Worm (Caenorhabditis elegans): ENCODE measurements around the gene sfxn-2.

sfxn-2 gene

ce11 chrX:7958203-7958602 is at the start of gene sfxn-2:
Gene sfxn-2 (minus strand): TSS chrX:7958303.
- no peak for TF ChIP-seq efl-1 (optimal IDR thresholded peaks at IDR 0.05)
- peak in 1 of 2 experiments; percentile 32 for TF ChIP-seq efl-1 (GFP tag; optimal IDR thresholded peaks at IDR 0.05 in 1 of 2)
- no peak for TF ChIP-seq grh-1 (GFP tag; IDR thresholded peaks at IDR 0.05)

DNA sequence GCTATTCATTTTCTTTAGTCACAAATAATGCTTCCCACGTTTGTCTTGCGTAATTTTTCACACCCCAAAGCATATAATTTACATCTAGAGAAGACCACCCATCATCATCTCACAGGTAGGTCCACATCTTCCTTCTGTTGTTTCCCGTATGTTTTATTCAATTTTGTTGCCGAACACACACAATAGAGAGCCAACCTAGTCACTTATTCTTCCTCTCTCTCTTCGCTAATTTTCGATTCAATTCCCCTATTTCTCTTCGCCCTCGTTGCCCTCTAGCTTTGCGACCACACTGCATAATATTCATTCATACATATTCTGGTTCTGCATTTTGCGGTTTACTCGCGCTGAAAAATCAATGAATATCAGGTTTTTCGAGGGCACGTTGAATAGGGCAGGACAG is 47.9 kb upstream of the sfxn-2 start:
- TF ChIP-seq tbx-2 (tag; optimal IDR thresholded peaks at IDR 0.05) = no peak
- no peak for TF ChIP-seq aha-1 (tag; optimal IDR thresholded peaks at IDR 0.05)
- no peak for TF ChIP-seq isw-1 (GFP tag; IDR thresholded peaks at IDR 0.05)
- TF ChIP-seq irx-1 (tag; optimal IDR thresholded peaks at IDR 0.05) = no peak
- TF ChIP-seq nhr-77 (tag; optimal IDR thresholded peaks at IDR 0.05) = no peak
- TF ChIP-seq nhr-76 (tag; optimal IDR thresholded peaks at IDR 0.05) = no peak
- TF ChIP-seq mab-9 (GFP tag; IDR thresholded peaks at IDR 0.05) = no peak
- TF ChIP-seq zip-4 (GFP tag; optimal IDR thresholded peaks at IDR 0.05) = no peak
- no peak for TF ChIP-seq fkh-4 (tag; optimal IDR thresholded peaks at IDR 0.05; ENCODE audit: borderline replicate concordance)
- no peak for TF ChIP-seq lsy-2 (tag; optimal IDR thresholded peaks at IDR 0.05)
- TF ChIP-seq ceh-90 (tag; optimal IDR thresholded peaks at IDR 0.05) = no peak
- no peak for TF ChIP-seq ceh-88 (GFP tag; IDR thresholded peaks at IDR 0.05)
- TF ChIP-seq ceh-82 (tag; optimal IDR thresholded peaks at IDR 0.05) = no peak
- TF ChIP-seq egl-13 (tag; optimal IDR thresholded peaks at IDR 0.05) = no peak
- no peak for TF ChIP-seq lir-3 (tag; optimal IDR thresholded peaks at IDR 0.05; ENCODE audit: poor library complexity)
- TF ChIP-seq ceh-8 (GFP tag; optimal IDR thresholded peaks at IDR 0.05) = no peak
- no peak for TF ChIP-seq rnt-1 (tag; optimal IDR thresholded peaks at IDR 0.05)
- TF ChIP-seq pax-3 (tag; optimal IDR thresholded peaks at IDR 0.05) = no peak
- no peak for TF ChIP-seq ztf-11 (tag; optimal IDR thresholded peaks at IDR 0.05)

- TF ChIP-seq blmp-1 (tag; optimal IDR thresholded peaks at IDR 0.05) (peak; percentile 6), mep-1 (tag; optimal IDR thresholded peaks at IDR 0.05) (no peak)
These were observed 46.7 kb upstream of the sfxn-2 start for ce11 chrX:8004845-8005244.

DNA sequence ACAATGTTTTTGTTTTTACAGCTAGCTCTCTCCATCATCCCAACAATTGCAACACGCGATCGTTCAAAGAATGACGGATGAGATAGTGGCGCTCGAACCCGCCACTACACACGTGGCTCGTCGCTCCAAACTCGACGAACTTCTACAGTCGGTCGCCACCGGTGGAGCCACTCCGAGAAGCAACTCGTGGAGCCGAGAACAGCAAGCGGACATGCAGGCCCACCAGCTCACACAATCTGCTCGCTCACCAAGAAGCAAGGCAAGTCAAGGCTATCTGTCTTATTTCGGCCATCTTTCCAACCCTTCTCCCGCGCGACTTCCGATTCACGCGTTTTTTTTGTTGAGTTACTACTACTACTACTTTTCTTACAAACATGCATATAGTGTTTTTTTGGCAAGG is 45.6 kb upstream of the sfxn-2 start, which contains the start of the genes F45E1.1 and F45E1.2:
F45E1.1 (plus strand) TSS at position 20 of the 400 bp plus-strand sequence.
F45E1.2 (plus strand) TSS at position 71 of the 400 bp plus-strand sequence.
- TF ChIP-seq nhr-77 (tag; optimal IDR thresholded peaks at IDR 0.05) (no peak), lin-13 (GFP tag; optimal IDR thresholded peaks at IDR 0.05) (no peak), pax-3 (tag; optimal IDR thresholded peaks at IDR 0.05) (no peak)

DNA sequence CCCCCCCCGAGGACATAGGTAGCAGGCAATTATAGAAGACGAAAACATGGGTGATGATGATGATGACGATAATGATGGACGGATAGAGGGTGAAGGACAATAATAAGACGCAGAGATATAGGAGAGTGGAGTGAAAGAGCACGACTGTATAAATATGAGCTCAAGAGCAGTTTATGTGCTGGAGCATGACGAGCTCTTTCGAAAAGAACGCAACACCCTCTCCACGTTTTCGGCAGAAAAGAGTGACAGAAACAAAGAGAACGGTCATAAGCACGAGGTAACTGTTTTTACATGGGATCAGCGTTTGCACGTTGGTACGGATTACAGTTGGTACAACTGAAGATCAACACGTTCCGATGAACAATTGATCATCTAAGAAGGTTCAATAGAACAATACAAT is 40.8 kb upstream of the sfxn-2 start:
- TF ChIP-seq snpc-4 (tag; optimal IDR thresholded peaks at IDR 0.05) (no peak), ces-1 (GFP tag; optimal IDR thresholded peaks at IDR 0.05) (no peak), fkh-10 (GFP tag; optimal IDR thresholded peaks at IDR 0.05) (no peak), sox-4 (tag; optimal IDR thresholded peaks at IDR 0.05) (no peak), nhr-237 (tag; optimal IDR thresholded peaks at IDR 0.05) (no peak), egl-27 (tag; optimal IDR thresholded peaks at IDR 0.05) (no peak), grh-1 (GFP tag; IDR thresholded peaks at IDR 0.05) (no peak), rnt-1 (tag; optimal IDR thresholded peaks at IDR 0.05) (no peak), lin-14 (GFP tag; optimal IDR thresholded peaks at IDR 0.05) (no peak), tlp-1 (tag; optimal IDR thresholded peaks at IDR 0.05) (no peak), hlh-17 (GFP tag; optimal IDR thresholded peaks at IDR 0.05; ENCODE audit: borderline replicate concordance) (no peak)

DNA sequence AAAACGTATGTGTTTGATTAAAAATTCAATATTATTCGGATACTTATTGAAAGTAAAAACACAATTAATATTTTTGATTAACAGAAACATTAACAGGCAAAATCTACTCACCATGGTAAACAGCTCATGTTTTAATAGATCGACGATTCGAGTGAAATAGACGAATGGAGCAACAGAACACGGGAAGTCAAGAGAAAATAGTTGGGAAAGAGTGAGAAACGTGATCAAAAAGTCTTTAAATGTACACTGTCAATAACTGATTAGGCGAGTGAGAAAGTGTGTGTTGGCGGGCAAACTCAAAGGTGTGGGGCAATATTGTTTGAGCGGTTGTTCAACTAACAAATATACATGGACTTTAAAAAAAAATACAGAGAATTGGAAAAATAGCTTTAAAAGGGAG is 39.9 kb upstream of the sfxn-2 start, which contains the start of gene sdpn-1:
sdpn-1 (minus strand) TSS at position 262 of the 400 bp plus-strand sequence.
- TF ChIP-seq unc-98 (GFP tag; IDR thresholded peaks at IDR 0.05) (no peak), aly-2 (tag; optimal IDR thresholded peaks at IDR 0.05) (no peak), hlh-17 (GFP tag; optimal IDR thresholded peaks at IDR 0.05; ENCODE audit: borderline replicate concordance) (no peak), nhr-85 (tag) (no peak), nhr-20 (tag; optimal IDR thresholded peaks at IDR 0.05) (no peak), nhr-47 (tag; optimal IDR thresholded peaks at IDR 0.05) (no peak), nhr-19 (GFP tag; conservative IDR thresholded peaks at IDR 0.05) (no peak), ceh-82 (tag; optimal IDR thresholded peaks at IDR 0.05) (no peak), nhr-90 (tag; optimal IDR thresholded peaks at IDR 0.05; ENCODE audit: poor library complexity) (no peak), egl-13 (tag; optimal IDR thresholded peaks at IDR 0.05) (no peak), egl-27 (tag; optimal IDR thresholded peaks at IDR 0.05) (no peak)
